Fruit fly (Drosophila melanogaster): ENCODE results near the gene CG11537.

DNA sequence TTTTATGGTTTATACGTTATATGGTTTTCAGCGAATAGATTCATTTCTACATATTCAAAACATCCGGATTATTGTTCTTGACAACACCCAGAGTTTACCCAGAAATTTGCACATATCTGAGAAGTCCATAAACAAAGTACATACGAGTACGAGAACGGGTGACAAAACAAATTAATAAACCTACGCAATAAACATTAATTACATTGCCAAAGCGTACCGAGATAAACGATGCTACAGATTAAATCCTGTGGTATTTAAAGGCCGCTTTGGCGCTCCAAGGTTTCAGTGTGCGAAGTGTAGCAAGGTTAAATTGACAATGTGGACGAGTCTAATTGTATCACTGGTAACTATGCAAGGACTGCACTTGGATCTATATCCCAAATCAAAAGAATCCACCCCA, 44.0 kb upstream of the CG11537 start, which contains the start of gene CG14957:
- TF ChIP-seq fd96Cb (tag; optimal IDR thresholded peaks at IDR 0.05) (no peak), Bteb2 (GFP tag; optimal IDR thresholded peaks at IDR 0.05) (no peak), CG6654 (GFP tag; optimal IDR thresholded peaks at IDR 0.05) (no peak), ase (GFP tag; IDR thresholded peaks at IDR 0.05) (no peak), CG4707 (GFP tag; optimal IDR thresholded peaks at IDR 0.05) (no peak), CG17802 (tag; optimal IDR thresholded peaks at IDR 0.05) (no peak), CG4730 (GFP tag; IDR thresholded peaks at IDR 0.05) (no peak), CG2199 (GFP tag; IDR thresholded peaks at IDR 0.05) (no peak), chm (GFP tag; IDR thresholded peaks at IDR 0.05) (no peak)

Measured in whole organism, embryonic.